In genomic region chr2L:7525123-7525874, dm6 we compare ENCODE assay signal across 1 fruit fly cellular context.
TF ChIP-seq lines count a peak whose summit lies in the region.

No protein-coding gene starts in this region.

TF ChIP-seq in whole organism, embryonic, 481 proteins besides CTCF, POLR2A, EP300 and RAD21 (continued from another document and continues in another):
- peak; percentile 39 for TF ChIP-seq Sox100B (GFP tag; optimal IDR thresholded peaks at IDR 0.05; lab: Kevin White, UChicago)
- TF ChIP-seq zfh2 (GFP tag; optimal IDR thresholded peaks at IDR 0.05; lab: Kevin White, UChicago), result no peak
- no peak for TF ChIP-seq CG11093 (GFP tag; IDR thresholded peaks at IDR 0.05; lab: Robert Waterston, UW)
- no peak for TF ChIP-seq dati (GFP tag; IDR thresholded peaks at IDR 0.05; lab: Robert Waterston, UW)
- TF ChIP-seq CG17829 (tag; optimal IDR thresholded peaks at IDR 0.05; lab: Kevin White, UChicago), result no peak
- TF ChIP-seq CG14710 (tag; optimal IDR thresholded peaks at IDR 0.05; lab: Kevin White, UChicago), result no peak
- TF ChIP-seq CG9215 (GFP tag; IDR thresholded peaks at IDR 0.05; lab: Robert Waterston, UW), result no peak
- no peak for TF ChIP-seq CG32532 (GFP tag; IDR thresholded peaks at IDR 0.05; lab: Robert Waterston, UW)
- peak; percentile 55 for TF ChIP-seq wek (GFP tag; optimal IDR thresholded peaks at IDR 0.05; lab: Kevin White, UChicago)
- no peak for TF ChIP-seq CG1647 (GFP tag; optimal IDR thresholded peaks at IDR 0.05; lab: Kevin White, UChicago)
- TF ChIP-seq Atf6 (GFP tag; IDR thresholded peaks at IDR 0.05; lab: Robert Waterston, UW), result peak; percentile 28; the same call in 1 of the 2 replicates
- TF ChIP-seq CG3847 (GFP tag; IDR thresholded peaks at IDR 0.05; lab: Robert Waterston, UW), result 0 out of 2 replicates have a peak, but pooled peaks have one; percentile 17
- TF ChIP-seq CG10274 (GFP tag; optimal IDR thresholded peaks at IDR 0.05; lab: Kevin White, UChicago), result no peak
- TF ChIP-seq ken (GFP tag; IDR thresholded peaks at IDR 0.05; lab: Robert Waterston, UW), result no peak
- 0 out of 2 replicates have a peak, but pooled peaks have one; percentile 14 for TF ChIP-seq sim (GFP tag; IDR thresholded peaks at IDR 0.05; lab: Robert Waterston, UW)
- no peak for TF ChIP-seq ash1 (GFP tag; optimal IDR thresholded peaks at IDR 0.05; lab: Kevin White, UChicago)
- peak; percentile 44; the same call in 1 of the 2 replicates for TF ChIP-seq GATAe (GFP tag; conservative IDR thresholded peaks at IDR 0.05; lab: Robert Waterston, UW)
- no peak for TF ChIP-seq run (tag; optimal IDR thresholded peaks at IDR 0.05; lab: Kevin White, UChicago)
- no peak for TF ChIP-seq kay (GFP tag; optimal IDR thresholded peaks at IDR 0.05; lab: Kevin White, UChicago)
- no peak for TF ChIP-seq BEAF-32 (GFP tag; optimal IDR thresholded peaks at IDR 0.05; lab: Kevin White, UChicago)
- TF ChIP-seq E2f1 (GFP tag; IDR thresholded peaks at IDR 0.05; lab: Robert Waterston, UW), result no peak
- TF ChIP-seq Trl (optimal IDR thresholded peaks at IDR 0.05; lab: Kevin White, UChicago), result no peak
- TF ChIP-seq Trl (GFP tag; optimal IDR thresholded peaks at IDR 0.05; lab: Kevin White, UChicago), result no peak
- TF ChIP-seq CG7839 (tag; optimal IDR thresholded peaks at IDR 0.05; lab: Kevin White, UChicago), result no peak
- no peak for TF ChIP-seq Doc2 (GFP tag; IDR thresholded peaks at IDR 0.05; lab: Robert Waterston, UW)
- no peak for TF ChIP-seq lbe (GFP tag; optimal IDR thresholded peaks at IDR 0.05; lab: Kevin White, UChicago)
- no peak for TF ChIP-seq Fer3 (tag; optimal IDR thresholded peaks at IDR 0.05; lab: Kevin White, UChicago)
- TF ChIP-seq wor (GFP tag; IDR thresholded peaks at IDR 0.05; lab: Robert Waterston, UW), result no peak
- TF ChIP-seq CG12071 (GFP tag; optimal IDR thresholded peaks at IDR 0.05; lab: Kevin White, UChicago), result no peak
- TF ChIP-seq Hand (GFP tag; optimal IDR thresholded peaks at IDR 0.05; lab: Kevin White, UChicago), result no peak
- no peak for TF ChIP-seq Antp (GFP tag; optimal IDR thresholded peaks at IDR 0.05; lab: Kevin White, UChicago)
- TF ChIP-seq cato (GFP tag; optimal IDR thresholded peaks at IDR 0.05; lab: Kevin White, UChicago; ENCODE audit: borderline replicate concordance), result no peak
- TF ChIP-seq fd3F (GFP tag; optimal IDR thresholded peaks at IDR 0.05; lab: Kevin White, UChicago), result no peak
- TF ChIP-seq vvl (GFP tag; IDR thresholded peaks at IDR 0.05; lab: Robert Waterston, UW), result peak; percentile 43; the same call in 1 of the 2 replicates
- TF ChIP-seq CG10366 (GFP tag; IDR thresholded peaks at IDR 0.05; lab: Robert Waterston, UW), result 0 out of 2 replicates have a peak, but pooled peaks have one; percentile 10
- TF ChIP-seq CG13296 (GFP tag; optimal IDR thresholded peaks at IDR 0.05; lab: Kevin White, UChicago), result peak; percentile 8
- TF ChIP-seq HLH54F (GFP tag; optimal IDR thresholded peaks at IDR 0.05; lab: Kevin White, UChicago), result no peak
- TF ChIP-seq CG1024 (GFP tag; IDR thresholded peaks at IDR 0.05; lab: Robert Waterston, UW), result no peak
- TF ChIP-seq ham (GFP tag; IDR thresholded peaks at IDR 0.05; lab: Robert Waterston, UW), result no peak
- TF ChIP-seq HmgZ (tag; optimal IDR thresholded peaks at IDR 0.05; lab: Kevin White, UChicago), result no peak
- TF ChIP-seq ato (GFP tag; IDR thresholded peaks at IDR 0.05; lab: Robert Waterston, UW; ENCODE audit: partially characterized antibody), result no peak
- TF ChIP-seq corto (GFP tag; optimal IDR thresholded peaks at IDR 0.05; lab: Kevin White, UChicago), result no peak
- 0 out of 2 replicates have a peak, but pooled peaks have one; percentile 20 for TF ChIP-seq E2f2 (GFP tag; IDR thresholded peaks at IDR 0.05; lab: Robert Waterston, UW)
- no peak for TF ChIP-seq Dek (tag; optimal IDR thresholded peaks at IDR 0.05; lab: Kevin White, UChicago)
- no peak for TF ChIP-seq ab (GFP tag; optimal IDR thresholded peaks at IDR 0.05; lab: Kevin White, UChicago)
- 0 out of 2 replicates have a peak, but pooled peaks have one; percentile 22 for TF ChIP-seq CG10321 (GFP tag; IDR thresholded peaks at IDR 0.05; lab: Robert Waterston, UW)
- TF ChIP-seq chn (GFP tag; optimal IDR thresholded peaks at IDR 0.05; lab: Kevin White, UChicago), result no peak
- no peak for TF ChIP-seq gt (GFP tag; IDR thresholded peaks at IDR 0.05; lab: Robert Waterston, UW)
- no peak for TF ChIP-seq CG14965 (GFP tag; optimal IDR thresholded peaks at IDR 0.05; lab: Kevin White, UChicago; ENCODE audit: borderline replicate concordance)
- TF ChIP-seq gce (GFP tag; IDR thresholded peaks at IDR 0.05; lab: Robert Waterston, UW), result no peak
- peak; percentile 1 for TF ChIP-seq eyg (GFP tag; optimal IDR thresholded peaks at IDR 0.05; lab: Kevin White, UChicago)
- TF ChIP-seq D19B (GFP tag; optimal IDR thresholded peaks at IDR 0.05; lab: Kevin White, UChicago), result no peak
- no peak for TF ChIP-seq Ets65A (GFP tag; lab: Kevin White, UChicago)
- TF ChIP-seq sug (tag; optimal IDR thresholded peaks at IDR 0.05; lab: Kevin White, UChicago), result no peak
- no peak for TF ChIP-seq Hey (tag; optimal IDR thresholded peaks at IDR 0.05; lab: Kevin White, UChicago)
- TF ChIP-seq Aef1 (GFP tag; IDR thresholded peaks at IDR 0.05; lab: Robert Waterston, UW), result 0 out of 3 replicates have a peak, but pooled peaks have one; percentile 11
- TF ChIP-seq CG2199 (GFP tag; IDR thresholded peaks at IDR 0.05; lab: Robert Waterston, UW), result peak; percentile 58; the same call in 1 of the 3 replicates
- no peak for TF ChIP-seq CG12769 (tag; optimal IDR thresholded peaks at IDR 0.05; lab: Kevin White, UChicago)
- no peak for TF ChIP-seq hkb (optimal IDR thresholded peaks at IDR 0.05; lab: Kevin White, UChicago)
- peak; percentile 63 for TF ChIP-seq hkb (GFP tag; IDR thresholded peaks at IDR 0.05; lab: Robert Waterston, UW)
- TF ChIP-seq gcm (GFP tag; optimal IDR thresholded peaks at IDR 0.05; lab: Kevin White, UChicago), result no peak
- no peak for TF ChIP-seq mirr (GFP tag; optimal IDR thresholded peaks at IDR 0.05; lab: Kevin White, UChicago)
- no peak for TF ChIP-seq Bgb (GFP tag; IDR thresholded peaks at IDR 0.05; lab: Robert Waterston, UW; ENCODE audit: partially characterized antibody)
- no peak for TF ChIP-seq zfh1 (GFP tag; IDR thresholded peaks at IDR 0.05; lab: Robert Waterston, UW)
- no peak for TF ChIP-seq CG10979 (tag; optimal IDR thresholded peaks at IDR 0.05; lab: Kevin White, UChicago)
- TF ChIP-seq MESR4 (GFP tag; optimal IDR thresholded peaks at IDR 0.05; lab: Kevin White, UChicago), result no peak
- TF ChIP-seq NC2β (GFP tag; optimal IDR thresholded peaks at IDR 0.05; lab: Kevin White, UChicago), result no peak
- TF ChIP-seq seq (GFP tag; IDR thresholded peaks at IDR 0.05; lab: Robert Waterston, UW), result 0 out of 2 replicates have a peak, but pooled peaks have one; percentile 10
- no peak for TF ChIP-seq Max (GFP tag; optimal IDR thresholded peaks at IDR 0.05; lab: Kevin White, UChicago)
- TF ChIP-seq dm (GFP tag; optimal IDR thresholded peaks at IDR 0.05; lab: Kevin White, UChicago), result no peak
- TF ChIP-seq CG15011 (GFP tag; optimal IDR thresholded peaks at IDR 0.05; lab: Kevin White, UChicago), result no peak
- 0 out of 2 replicates have a peak, but pooled peaks have one; percentile 38 for TF ChIP-seq Awh (GFP tag; IDR thresholded peaks at IDR 0.05; lab: Robert Waterston, UW)
- TF ChIP-seq CG6765 (GFP tag; optimal IDR thresholded peaks at IDR 0.05; lab: Kevin White, UChicago), result peak; percentile 41
- TF ChIP-seq Fer2 (tag; optimal IDR thresholded peaks at IDR 0.05; lab: Kevin White, UChicago), result no peak
- TF ChIP-seq H2.0 (GFP tag; IDR thresholded peaks at IDR 0.05; lab: Robert Waterston, UW), result no peak
- no peak for TF ChIP-seq Camta (GFP tag; optimal IDR thresholded peaks at IDR 0.05; lab: Kevin White, UChicago)
- TF ChIP-seq CG9727 (GFP tag; optimal IDR thresholded peaks at IDR 0.05; lab: Kevin White, UChicago), result peak; percentile 39
- TF ChIP-seq HLHmδ (GFP tag; optimal IDR thresholded peaks at IDR 0.05; lab: Kevin White, UChicago), result no peak
- no peak for TF ChIP-seq sr (GFP tag; IDR thresholded peaks at IDR 0.05; lab: Robert Waterston, UW)
- no peak for TF ChIP-seq nom (GFP tag; optimal IDR thresholded peaks at IDR 0.05; lab: Kevin White, UChicago)
- TF ChIP-seq Hr3 (GFP tag; optimal IDR thresholded peaks at IDR 0.05; lab: Kevin White, UChicago), result no peak
- TF ChIP-seq slbo (GFP tag; IDR thresholded peaks at IDR 0.05; lab: Robert Waterston, UW), result peak; percentile 28; the same call in 1 of the 2 replicates
- TF ChIP-seq bsh (GFP tag; optimal IDR thresholded peaks at IDR 0.05; lab: Kevin White, UChicago), result no peak
- TF ChIP-seq Deaf1 (tag; optimal IDR thresholded peaks at IDR 0.05; lab: Kevin White, UChicago), result no peak
- TF ChIP-seq ap (GFP tag; IDR thresholded peaks at IDR 0.05; lab: Robert Waterston, UW), result no peak
- peak; percentile 50 for TF ChIP-seq CG10209 (GFP tag; optimal IDR thresholded peaks at IDR 0.05; lab: Kevin White, UChicago)
- no peak for TF ChIP-seq CG14050 (GFP tag; IDR thresholded peaks at IDR 0.05; lab: Robert Waterston, UW)
- TF ChIP-seq nau (GFP tag; optimal IDR thresholded peaks at IDR 0.05; lab: Kevin White, UChicago), result peak; percentile 68
- TF ChIP-seq Ravus (GFP tag; IDR thresholded peaks at IDR 0.05; lab: Robert Waterston, UW), result no peak
- TF ChIP-seq CG10565 (GFP tag; optimal IDR thresholded peaks at IDR 0.05; lab: Kevin White, UChicago), result no peak
- no peak for TF ChIP-seq abd-A (tag; optimal IDR thresholded peaks at IDR 0.05; lab: Kevin White, UChicago)
- TF ChIP-seq CG6254 (GFP tag; optimal IDR thresholded peaks at IDR 0.05; lab: Kevin White, UChicago), result no peak
- no peak for TF ChIP-seq klu (GFP tag; IDR thresholded peaks at IDR 0.05; lab: Robert Waterston, UW)
- no peak for TF ChIP-seq Dp (GFP tag; optimal IDR thresholded peaks at IDR 0.05; lab: Kevin White, UChicago)
- no peak for TF ChIP-seq MTF-1 (GFP tag; optimal IDR thresholded peaks at IDR 0.05; lab: Kevin White, UChicago; ENCODE audit: borderline replicate concordance)
- TF ChIP-seq CG8281 (tag; optimal IDR thresholded peaks at IDR 0.05; lab: Kevin White, UChicago), result no peak
- peak; percentile 51 for TF ChIP-seq CG2875 (GFP tag; optimal IDR thresholded peaks at IDR 0.05; lab: Kevin White, UChicago)
- no peak for TF ChIP-seq Mad (GFP tag; optimal IDR thresholded peaks at IDR 0.05; lab: Kevin White, UChicago)
- peak; percentile 19 for TF ChIP-seq CoRest (tag; optimal IDR thresholded peaks at IDR 0.05; lab: Kevin White, UChicago)
- TF ChIP-seq grau (tag; optimal IDR thresholded peaks at IDR 0.05; lab: Kevin White, UChicago), result no peak
- no peak for TF ChIP-seq zf30C (GFP tag; optimal IDR thresholded peaks at IDR 0.05; lab: Kevin White, UChicago)
- peak; percentile 33; the same call in 1 of the 2 replicates for TF ChIP-seq CG14014 (GFP tag; IDR thresholded peaks at IDR 0.05; lab: Robert Waterston, UW)
- TF ChIP-seq D (optimal IDR thresholded peaks at IDR 0.05; lab: Kevin White, UChicago), result no peak
- TF ChIP-seq D (GFP tag; optimal IDR thresholded peaks at IDR 0.05; lab: Kevin White, UChicago), result no peak
- TF ChIP-seq Oli (tag; optimal IDR thresholded peaks at IDR 0.05; lab: Kevin White, UChicago), result no peak
- TF ChIP-seq pros (GFP tag; optimal IDR thresholded peaks at IDR 0.05; lab: Kevin White, UChicago), result no peak
- TF ChIP-seq z (GFP tag; IDR thresholded peaks at IDR 0.05; lab: Robert Waterston, UW), result no peak
- no peak for TF ChIP-seq CG17612 (GFP tag; IDR thresholded peaks at IDR 0.05; lab: Robert Waterston, UW)
- TF ChIP-seq Kr (GFP tag; optimal IDR thresholded peaks at IDR 0.05; lab: Kevin White, UChicago), result peak; percentile 59
- TF ChIP-seq disco-r (GFP tag; optimal IDR thresholded peaks at IDR 0.05; lab: Kevin White, UChicago), result no peak
- peak; percentile 76 for TF ChIP-seq odd (GFP tag; optimal IDR thresholded peaks at IDR 0.05; lab: Kevin White, UChicago)
- TF ChIP-seq CG13894 (tag; optimal IDR thresholded peaks at IDR 0.05; lab: Kevin White, UChicago), result no peak
- TF ChIP-seq Fer1 (GFP tag; optimal IDR thresholded peaks at IDR 0.05; lab: Kevin White, UChicago), result peak; percentile 23
- no peak for TF ChIP-seq Meics (GFP tag; optimal IDR thresholded peaks at IDR 0.05; lab: Kevin White, UChicago)
- TF ChIP-seq CG16813 (GFP tag; IDR thresholded peaks at IDR 0.05; lab: Robert Waterston, UW; ENCODE audit: partially characterized antibody), result no peak
- no peak for TF ChIP-seq CG31441 (GFP tag; IDR thresholded peaks at IDR 0.05; lab: Robert Waterston, UW)
- TF ChIP-seq fd102C (GFP tag; optimal IDR thresholded peaks at IDR 0.05; lab: Kevin White, UChicago), result peak; percentile 2
- peak; percentile 38 for TF ChIP-seq CG2678 (tag; optimal IDR thresholded peaks at IDR 0.05; lab: Kevin White, UChicago)
- TF ChIP-seq fru (optimal IDR thresholded peaks at IDR 0.05; lab: Kevin White, UChicago), result no peak
- TF ChIP-seq onecut (GFP tag; IDR thresholded peaks at IDR 0.05; lab: Robert Waterston, UW), result peak; percentile 44; the same call in 1 of the 2 replicates
- TF ChIP-seq CG6854 (GFP tag; optimal IDR thresholded peaks at IDR 0.05; lab: Kevin White, UChicago), result no peak
- TF ChIP-seq CG6689 (GFP tag; IDR thresholded peaks at IDR 0.05; lab: Robert Waterston, UW), result no peak
- no peak for TF ChIP-seq CG16779 (GFP tag; IDR thresholded peaks at IDR 0.05; lab: Robert Waterston, UW)
- peak; percentile 43 for TF ChIP-seq CG1529 (GFP tag; optimal IDR thresholded peaks at IDR 0.05; lab: Kevin White, UChicago)
- no peak for TF ChIP-seq CG12155 (GFP tag; optimal IDR thresholded peaks at IDR 0.05; lab: Kevin White, UChicago)
- TF ChIP-seq lov (optimal IDR thresholded peaks at IDR 0.05; lab: Kevin White, UChicago), result no peak
- no peak for TF ChIP-seq lov (GFP tag; IDR thresholded peaks at IDR 0.05; lab: Robert Waterston, UW)
- TF ChIP-seq bowl (GFP tag; IDR thresholded peaks at IDR 0.05; lab: Robert Waterston, UW), result no peak
- no peak for TF ChIP-seq Eip74EF (GFP tag; optimal IDR thresholded peaks at IDR 0.05; lab: Kevin White, UChicago)
- peak; percentile 17 for TF ChIP-seq CG15601 (tag; optimal IDR thresholded peaks at IDR 0.05; lab: Kevin White, UChicago)
- TF ChIP-seq hth (optimal IDR thresholded peaks at IDR 0.05; lab: Kevin White, UChicago), result no peak
- TF ChIP-seq CG17186 (GFP tag; optimal IDR thresholded peaks at IDR 0.05; lab: Kevin White, UChicago), result no peak
- TF ChIP-seq CG6791 (GFP tag; IDR thresholded peaks at IDR 0.05; lab: Robert Waterston, UW; ENCODE audit: partially characterized antibody), result no peak
- no peak for TF ChIP-seq Mes4 (GFP tag; optimal IDR thresholded peaks at IDR 0.05; lab: Kevin White, UChicago)
- no peak for TF ChIP-seq scrt (GFP tag; optimal IDR thresholded peaks at IDR 0.05; lab: Kevin White, UChicago)
- TF ChIP-seq CG9797 (GFP tag; optimal IDR thresholded peaks at IDR 0.05; lab: Kevin White, UChicago), result no peak
- TF ChIP-seq Taf1 (GFP tag; IDR thresholded peaks at IDR 0.05; lab: Robert Waterston, UW), result no peak
